Fruit fly (Drosophila melanogaster): ENCODE data around the gene Uros1.

Gene Uros1

dm6 chrX:8894315-8895017, 5.6 kb downstream of the Uros1 start:
- TF ChIP-seq CTCF (optimal IDR thresholded peaks at IDR 0.05), result no peak
- TF ChIP-seq CG8478 (optimal IDR thresholded peaks at IDR 0.05), result no peak

dm6 chrX:8893378-8893912, 6.6 kb downstream of the Uros1 start:
- TF ChIP-seq CTCF (optimal IDR thresholded peaks at IDR 0.05), result no peak

DNA sequence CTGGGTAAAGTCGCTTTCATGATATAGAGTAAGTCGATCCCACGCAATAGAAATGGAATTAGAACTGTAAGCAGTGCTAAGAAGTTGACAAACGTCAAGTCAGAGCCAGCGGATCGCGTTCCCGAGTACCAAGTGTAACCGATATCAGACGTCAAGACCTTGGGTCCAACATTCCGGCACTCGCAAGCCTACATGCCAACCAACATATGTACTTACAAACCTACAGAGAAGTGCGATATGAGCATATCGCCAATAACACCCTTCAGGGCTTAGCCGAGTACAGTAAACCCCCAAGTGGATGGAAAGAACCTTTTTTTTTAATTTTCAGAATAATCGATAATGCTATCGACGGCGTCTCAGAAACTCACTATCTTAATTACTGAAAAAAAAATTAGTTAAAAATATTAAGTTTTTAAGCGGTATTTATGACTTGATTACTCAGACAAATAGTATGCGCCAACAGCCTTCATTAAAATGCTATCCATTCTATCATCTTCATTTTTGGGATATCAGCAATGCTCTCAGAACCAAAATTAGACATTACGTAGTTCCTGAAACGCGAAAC, 7.5 kb downstream of the Uros1 start:
- TF ChIP-seq CG8478 (optimal IDR thresholded peaks at IDR 0.05), result no peak
- TF ChIP-seq CTCF (optimal IDR thresholded peaks at IDR 0.05), result no peak

dm6 chrX:8891565-8892276, 8.3 kb downstream of the Uros1 start:
- no peak for TF ChIP-seq CTCF (optimal IDR thresholded peaks at IDR 0.05)
- no peak for TF ChIP-seq CG8478 (optimal IDR thresholded peaks at IDR 0.05)

DNA sequence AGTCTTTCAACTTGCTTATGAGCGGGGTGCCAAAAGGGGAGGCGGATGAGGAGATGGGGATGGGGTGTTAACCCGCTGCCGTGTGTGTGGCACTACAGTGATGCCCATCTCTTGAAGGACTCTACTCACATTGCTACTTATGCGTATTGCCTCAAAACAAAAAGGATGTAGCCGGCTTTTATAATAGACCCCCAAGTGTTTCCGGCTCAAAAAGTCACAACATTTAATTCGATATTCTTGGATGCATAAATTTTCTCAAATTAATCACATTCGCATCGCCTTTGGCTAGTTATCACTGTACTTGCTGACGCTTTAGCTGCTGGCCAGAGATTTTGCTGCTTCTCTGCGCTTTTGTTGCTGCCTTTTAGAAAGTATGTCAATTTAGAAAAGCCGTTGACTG, 9.1 kb downstream of the Uros1 start:
- no peak for TF ChIP-seq CTCF (optimal IDR thresholded peaks at IDR 0.05)
- no peak for TF ChIP-seq CG8478 (optimal IDR thresholded peaks at IDR 0.05)

dm6 chrX:8888861-8889392, 11.1 kb downstream of the Uros1 start:
- TF ChIP-seq CG8478 (optimal IDR thresholded peaks at IDR 0.05) (no peak), CTCF (optimal IDR thresholded peaks at IDR 0.05) (no peak)

DNA sequence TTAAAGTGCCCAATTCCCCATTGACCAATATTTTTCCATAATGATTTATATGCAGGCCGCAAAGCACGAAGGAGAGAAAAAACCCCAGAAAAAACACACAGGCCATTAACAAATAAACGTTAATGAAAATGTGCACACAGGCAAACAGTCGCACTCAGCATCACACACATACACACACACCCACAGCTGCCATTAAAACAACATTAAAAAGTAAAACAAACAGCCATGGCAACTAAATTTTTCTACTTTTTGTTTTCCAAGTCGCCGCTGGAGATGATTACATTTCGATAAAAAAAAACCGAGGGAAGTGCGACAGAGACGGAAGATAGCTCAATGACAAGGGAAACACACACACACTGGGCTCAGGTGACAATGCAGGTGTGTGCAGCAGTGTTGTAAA, 12.7 kb downstream of the Uros1 start:
- no peak for TF ChIP-seq CG8478 (optimal IDR thresholded peaks at IDR 0.05)
- no peak for TF ChIP-seq CTCF (optimal IDR thresholded peaks at IDR 0.05)

DNA sequence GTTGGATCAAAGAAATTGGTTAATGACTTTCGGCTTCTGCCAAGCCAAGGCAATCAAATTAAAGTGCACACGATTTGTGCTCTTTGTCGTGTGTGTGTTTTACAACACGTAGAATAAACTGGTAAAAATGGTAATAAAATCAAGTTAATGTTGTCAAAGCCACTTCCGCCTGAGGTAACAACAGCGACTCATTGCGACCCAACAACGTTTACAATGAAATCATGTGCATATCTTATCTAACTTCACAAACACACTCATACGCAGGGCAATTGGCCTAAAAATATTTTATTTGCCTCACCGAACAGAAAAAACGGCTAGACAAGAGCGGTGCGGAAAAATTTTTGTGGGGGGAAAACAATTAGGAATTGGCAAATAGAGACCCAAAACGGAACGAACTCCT, 14.9 kb downstream of the Uros1 start:
- no peak for TF ChIP-seq CTCF (optimal IDR thresholded peaks at IDR 0.05)
- TF ChIP-seq CG8478 (optimal IDR thresholded peaks at IDR 0.05), result no peak

- TF ChIP-seq CG8478 (optimal IDR thresholded peaks at IDR 0.05) (no peak), CTCF (optimal IDR thresholded peaks at IDR 0.05) (no peak)
These were observed 15.4 kb downstream of the Uros1 start for dm6 chrX:8884678-8885077.

dm6 chrX:8883954-8884353, 16.1 kb downstream of the Uros1 start:
- TF ChIP-seq CG8478 (optimal IDR thresholded peaks at IDR 0.05), result no peak
- no peak for TF ChIP-seq CTCF (optimal IDR thresholded peaks at IDR 0.05)

dm6 chrX:8883388-8883787, 16.7 kb downstream of the Uros1 start:
- TF ChIP-seq CTCF (optimal IDR thresholded peaks at IDR 0.05), result no peak
- no peak for TF ChIP-seq CG8478 (optimal IDR thresholded peaks at IDR 0.05)

DNA sequence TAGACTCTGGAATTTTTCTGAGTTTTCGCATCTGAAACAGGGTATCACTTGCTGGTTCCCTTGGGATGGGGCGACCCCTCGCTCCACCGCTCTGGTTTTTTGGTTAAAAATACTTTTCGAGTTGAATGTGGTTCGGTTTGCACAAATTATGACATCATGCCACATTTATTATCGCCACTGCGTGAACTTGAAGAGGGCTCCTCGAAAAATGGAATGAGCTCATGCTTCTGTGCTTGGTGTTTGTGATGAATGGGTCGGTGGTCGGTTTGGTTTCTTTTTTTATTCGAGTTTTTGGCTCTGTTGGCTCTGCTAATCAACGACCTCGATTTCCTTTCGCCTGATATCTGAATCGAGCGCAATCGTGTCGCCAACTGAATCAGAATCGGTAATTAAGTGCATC, 18.3 kb downstream of the Uros1 start:
- TF ChIP-seq CG8478 (optimal IDR thresholded peaks at IDR 0.05) (no peak), CTCF (optimal IDR thresholded peaks at IDR 0.05) (no peak)

dm6 chrX:8878967-8879554, 21.0 kb downstream of the Uros1 start:
- TF ChIP-seq CG8478 (optimal IDR thresholded peaks at IDR 0.05) (no peak), CTCF (optimal IDR thresholded peaks at IDR 0.05) (no peak)

- TF ChIP-seq CTCF (optimal IDR thresholded peaks at IDR 0.05), result peak; percentile 74 to 77
- no peak for TF ChIP-seq CG8478 (optimal IDR thresholded peaks at IDR 0.05)
These were observed 32.6 kb downstream of the Uros1 start for dm6 chrX:8867481-8867880.

- TF ChIP-seq CTCF (optimal IDR thresholded peaks at IDR 0.05) (no peak), CG8478 (optimal IDR thresholded peaks at IDR 0.05) (no peak)
These were observed 33.8 kb downstream of the Uros1 start for dm6 chrX:8866256-8866655.

All from S2 (cell line).